Worm (Caenorhabditis elegans) whole organism, L4/young adult: ENCODE data around the gene B0395.3.

Experiments used
- W03F9.2 ChIP-seq: fragments of 150-350 bp; optimal IDR thresholded peaks from 2 replicates; lab custom pipeline; 2014; ENCODE audit warnings: missing biosample characterization, missing genetic modification characterization
- dao-5 ChIP-seq: sonication (generic microtip); optimal IDR thresholded peaks from 2 replicates; lab custom pipeline; 2016; ENCODE audit warnings: missing genotype, missing genetic modification characterization, moderate library complexity, missing compliant biosample characterization
- him-1 ChIP-seq: sonication (generic microtip); optimal IDR thresholded peaks from 2 replicates; lab custom pipeline; 2016; ENCODE audit warnings: missing genotype, missing genetic modification reagents, missing genetic modification characterization, missing compliant biosample characterization

ce11 chrX:15992806-15993205, 47.3 kb downstream of the B0395.3 start:
- no peak for TF ChIP-seq him-1 (tag; lab: Kevin White, UChicago)
- TF ChIP-seq W03F9.2 = no peak
- no peak for TF ChIP-seq dao-5 (tag; lab: Kevin White, UChicago)
